Worm (Caenorhabditis elegans) whole organism, late embryonic: ENCODE measurements around the gene ZK643.6.

Source experiments
- T23F11.4 ChIP-seq: fragments of 200-800 bp; sonication (Bioruptor generic); optimal IDR thresholded peaks from 2 replicates; lab custom pipeline; 2018; ENCODE audit warnings: mild to moderate bottlenecking, missing genetic modification characterization, missing compliant biosample characterization
- ama-1 ChIP-seq: fragments of 150-350 bp; optimal IDR thresholded peaks from 2 replicates; lab custom pipeline; 2014
- ceh-18 ChIP-seq: sonication (generic microtip); optimal IDR thresholded peaks from 2 replicates; lab custom pipeline; 2016; ENCODE audit warnings: missing genetic modification characterization, missing compliant biosample characterization
- elt-2 ChIP-seq: sonication (generic microtip); optimal IDR thresholded peaks from 2 replicates; lab custom pipeline; 2016; ENCODE audit warnings: missing genetic modification reagents, missing genetic modification characterization, missing compliant biosample characterization
- fkh-10 ChIP-seq: fragments of 150-350 bp; optimal IDR thresholded peaks from 2 replicates; lab custom pipeline; 2014; ENCODE audit warnings: missing biosample characterization, missing genetic modification reagents, missing genetic modification characterization
- mec-3 ChIP-seq: sonication (generic microtip); optimal IDR thresholded peaks from 2 replicates; lab custom pipeline; 2016; ENCODE audit warnings: borderline replicate concordance, missing genetic modification characterization, missing compliant biosample characterization
- nhr-11 ChIP-seq: fragments of 150-350 bp; optimal IDR thresholded peaks from 2 replicates; lab custom pipeline; 2014; ENCODE audit warnings: missing biosample characterization, missing genetic modification characterization
- npax-4 ChIP-seq: sonication (generic microtip); optimal IDR thresholded peaks from 2 replicates; lab custom pipeline; 2016; ENCODE audit warnings: missing genetic modification characterization, missing compliant biosample characterization
- pag-3 ChIP-seq: sonication (generic microtip); optimal IDR thresholded peaks from 2 replicates; lab custom pipeline; 2016; ENCODE audit warnings: missing compliant biosample characterization, missing genetic modification characterization, borderline replicate concordance
- pax-1 ChIP-seq: fragments of 150-350 bp; optimal IDR thresholded peaks from 2 replicates; lab custom pipeline; 2014; ENCODE audit warnings: missing biosample characterization, missing genetic modification characterization
- pha-4 ChIP-seq: fragments of 150-350 bp; optimal IDR thresholded peaks from 2 replicates; lab custom pipeline; 2018; ENCODE audit warnings: missing biosample characterization, missing genetic modification reagents, missing genetic modification characterization
- pqm-1 ChIP-seq: sonication (generic microtip); optimal IDR thresholded peaks from 2 replicates; lab custom pipeline; 2016; ENCODE audit warnings: missing genetic modification characterization, missing compliant biosample characterization

- TF ChIP-seq fkh-10 (GFP tag; lab: Kevin White, UChicago) = no peak
- TF ChIP-seq nhr-11 = no peak
- no peak for TF ChIP-seq pax-1
- no peak for TF ChIP-seq pha-4 (tag; lab: Kevin White, UChicago)
- no peak for TF ChIP-seq T23F11.4 (GFP tag; lab: Kevin White, UChicago)
- no peak for TF ChIP-seq ama-1 (lab: Kevin White, UChicago)
- no peak for TF ChIP-seq pag-3
- no peak for TF ChIP-seq mec-3 (tag; lab: Kevin White, UChicago)
- TF ChIP-seq npax-4 (tag; lab: Kevin White, UChicago) = no peak
- TF ChIP-seq pqm-1 (tag; lab: Kevin White, UChicago) = no peak
- no peak for TF ChIP-seq elt-2 (tag; lab: Kevin White, UChicago)
- no peak for TF ChIP-seq ceh-18 (tag; lab: Kevin White, UChicago)
These were observed 14.3 kb upstream of the ZK643.6 start for ce11 chrIII:8974835-8975234.
